Fruit fly (Drosophila melanogaster): Measurements from ENCODE around the gene pck.

pck gene

DNA sequence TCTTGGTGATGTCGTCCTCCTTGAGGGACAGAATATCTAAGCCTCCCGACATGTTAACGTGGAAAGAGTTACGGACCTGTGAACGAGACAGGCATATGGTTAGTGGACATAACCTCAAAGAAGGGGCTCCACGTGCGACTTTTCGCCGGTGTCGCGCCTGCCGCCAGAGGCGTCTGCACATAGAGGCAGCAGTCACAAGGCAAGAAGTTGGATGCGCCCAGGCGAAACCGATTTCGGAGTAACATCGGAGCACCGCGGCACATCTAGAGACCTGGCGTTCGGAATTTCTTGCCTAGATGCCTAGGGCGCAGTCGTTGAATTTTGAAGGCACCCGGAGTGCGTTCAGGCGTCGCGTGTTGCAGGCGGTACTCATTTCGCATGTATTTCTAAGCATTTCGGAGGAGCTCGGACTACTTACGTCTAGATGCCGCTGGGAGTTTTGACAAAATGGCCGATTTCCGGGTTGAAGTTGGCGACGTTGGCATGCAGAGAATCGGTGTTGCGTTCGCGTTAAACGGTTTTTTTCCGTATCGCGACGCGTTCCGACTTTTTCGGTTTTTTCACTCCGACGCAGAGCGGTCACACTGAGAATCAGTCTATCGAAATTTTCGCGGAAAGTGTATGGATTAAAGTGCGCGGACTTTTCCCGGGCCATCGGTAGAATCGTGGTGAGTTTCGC, 12.5 kb downstream of the pck start, which contains the start of the genes sta and inc:
TSS of gene sta (minus strand) at position 574 of the 679 bp plus-strand sequence.
TSS of gene inc (plus strand) at position 640 of the 679 bp plus-strand sequence.
- TF ChIP-seq CrebA (GFP tag; optimal IDR thresholded peaks at IDR 0.05; ENCODE audit: borderline replicate concordance) (no peak), CG9705 (GFP tag; optimal IDR thresholded peaks at IDR 0.05) (peak; percentile 66), Sp1 (GFP tag; optimal IDR thresholded peaks at IDR 0.05) (peak; percentile 83), ey (GFP tag; optimal IDR thresholded peaks at IDR 0.05) (peak; percentile 37), usp (GFP tag; optimal IDR thresholded peaks at IDR 0.05) (no peak), dmrt93B (GFP tag; optimal IDR thresholded peaks at IDR 0.05) (peak; percentile 61), N (GFP tag; optimal IDR thresholded peaks at IDR 0.05) (no peak), tai (GFP tag; optimal IDR thresholded peaks at IDR 0.05) (no peak), woc (GFP tag; optimal IDR thresholded peaks at IDR 0.05) (peak; percentile 9), OdsH (GFP tag; optimal IDR thresholded peaks at IDR 0.05) (peak; percentile 29), GATAd (GFP tag; optimal IDR thresholded peaks at IDR 0.05) (no peak), Myc (optimal IDR thresholded peaks at IDR 0.05) (no peak), Rel (GFP tag; optimal IDR thresholded peaks at IDR 0.05) (no peak), Rel (tag; optimal IDR thresholded peaks at IDR 0.05) (peak; percentile 72), Jra (GFP tag; optimal IDR thresholded peaks at IDR 0.05) (no peak), br (GFP tag; optimal IDR thresholded peaks at IDR 0.05) (peak; percentile 69), sage (GFP tag; optimal IDR thresholded peaks at IDR 0.05) (no peak), fru (GFP tag; optimal IDR thresholded peaks at IDR 0.05) (peak; percentile 69), foxo (GFP tag; optimal IDR thresholded peaks at IDR 0.05) (peak in 1 of 2 experiments; percentile 68), Dif (GFP tag; optimal IDR thresholded peaks at IDR 0.05; ENCODE audit: partially characterized antibody) (peak; percentile 68), dsf (GFP tag; optimal IDR thresholded peaks at IDR 0.05; ENCODE audit: borderline replicate concordance) (no peak), sv (GFP tag; optimal IDR thresholded peaks at IDR 0.05) (peak; percentile 15), h (GFP tag; optimal IDR thresholded peaks at IDR 0.05) (peak; percentile 68), pan (optimal IDR thresholded peaks at IDR 0.05) (no peak), Abd-B (GFP tag; optimal IDR thresholded peaks at IDR 0.05) (no peak), lola (GFP tag; optimal IDR thresholded peaks at IDR 0.05) (no peak), rgr (GFP tag; optimal IDR thresholded peaks at IDR 0.05) (peak; percentile 83), psq (GFP tag; optimal IDR thresholded peaks at IDR 0.05) (peak; percentile 27), Hnf4 (GFP tag; optimal IDR thresholded peaks at IDR 0.05) (no peak), CG32264 (GFP tag; optimal IDR thresholded peaks at IDR 0.05) (no peak), jim (GFP tag; optimal IDR thresholded peaks at IDR 0.05) (no peak), Mio (GFP tag; optimal IDR thresholded peaks at IDR 0.05) (no peak), dl (GFP tag; optimal IDR thresholded peaks at IDR 0.05; ENCODE audit: insufficient read depth in 1 of 2, partially characterized antibody in 2 of 2) (no peak), Vsx2 (GFP tag; optimal IDR thresholded peaks at IDR 0.05; ENCODE audit: partially characterized antibody) (no peak), Hr83 (GFP tag; optimal IDR thresholded peaks at IDR 0.05; ENCODE audit: poor library complexity, severe bottlenecking) (peak; percentile 33), Hr78 (GFP tag; optimal IDR thresholded peaks at IDR 0.05) (no peak), HLH106 (tag; optimal IDR thresholded peaks at IDR 0.05) (peak; percentile 72), Dfd (GFP tag; optimal IDR thresholded peaks at IDR 0.05) (no peak), brk (GFP tag; optimal IDR thresholded peaks at IDR 0.05) (no peak)

DNA sequence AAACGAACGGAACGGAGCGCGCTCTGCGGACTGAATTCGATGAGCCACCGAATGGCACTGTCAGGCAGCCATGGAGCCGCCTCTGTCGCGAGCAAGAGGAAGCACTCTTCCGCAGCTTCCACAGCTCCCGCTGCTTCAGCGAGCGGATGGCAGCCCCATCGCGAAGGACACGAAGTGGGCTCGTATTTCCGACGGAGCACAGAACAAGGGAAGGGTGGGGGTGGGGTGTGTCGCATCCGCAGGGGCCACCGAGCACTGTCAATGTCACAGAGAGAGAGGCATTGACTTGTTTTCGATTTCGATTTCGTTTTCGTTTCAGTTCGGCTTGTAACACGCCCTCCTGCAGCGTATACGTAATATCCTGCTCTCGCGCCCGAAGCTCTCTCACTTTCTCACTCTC, 37.3 kb downstream of the pck start, which contains the start of gene Nmdar2:
TSS of gene Nmdar2 (minus strand) at position 59 of the 400 bp plus-strand sequence.
- TF ChIP-seq sv (GFP tag; optimal IDR thresholded peaks at IDR 0.05): no peak
- no peak for TF ChIP-seq Mio (GFP tag; optimal IDR thresholded peaks at IDR 0.05)
- TF ChIP-seq Rel (GFP tag; optimal IDR thresholded peaks at IDR 0.05): no peak
- no peak for TF ChIP-seq Rel (tag; optimal IDR thresholded peaks at IDR 0.05)
- TF ChIP-seq Myc (optimal IDR thresholded peaks at IDR 0.05): no peak
- no peak for TF ChIP-seq brk (GFP tag; optimal IDR thresholded peaks at IDR 0.05)
- TF ChIP-seq lola (GFP tag; optimal IDR thresholded peaks at IDR 0.05): no peak
- TF ChIP-seq psq (GFP tag; optimal IDR thresholded peaks at IDR 0.05): no peak
- no peak for TF ChIP-seq usp (GFP tag; optimal IDR thresholded peaks at IDR 0.05)

All from whole organism, wandering third instar larva.